Fruit fly (Drosophila melanogaster) whole organism, embryonic: ENCODE data around the gene Vti1a.

ENCODE experiments used
- Bgb ChIP-seq: fragments of 200-800 bp; sonication (Bioruptor generic); IDR thresholded peaks from 2 replicates; pipeline ENCODE4 v1.3.6; 2022; ENCODE audit warnings: missing biosample characterization, missing genetic modification characterization; ENCODE audit not compliant: partially characterized antibody
- CG17328 ChIP-seq: fragments of 200-800 bp; sonication (Bioruptor generic); IDR thresholded peaks from 2 replicates; pipeline ENCODE4 v1.3.6; 2022; ENCODE audit warnings: missing biosample characterization, missing genetic modification characterization
- CG2712 ChIP-seq: fragments of 200-800 bp; optimal IDR thresholded peaks from 3 replicates; lab custom pipeline; 2019; ENCODE audit warnings: missing biosample characterization, mild to moderate bottlenecking, missing genetic modification characterization, moderate library complexity
- CG2875 ChIP-seq: fragments of 200-800 bp; sonication (Bioruptor generic); optimal IDR thresholded peaks from 2 replicates; lab custom pipeline; 2017; ENCODE audit warnings: missing biosample characterization, mild to moderate bottlenecking, missing genetic modification characterization, missing genetic modification reagents
- CG30403 ChIP-seq: fragments of 200-800 bp; sonication (Bioruptor generic); optimal IDR thresholded peaks from 3 replicates; lab custom pipeline; 2016; ENCODE audit warnings: missing biosample characterization, missing genetic modification characterization
- CG30431 ChIP-seq: fragments of 200-800 bp; sonication (Bioruptor generic); optimal IDR thresholded peaks from 2 replicates; lab custom pipeline; 2017; ENCODE audit warnings: missing biosample characterization, missing genetic modification characterization
- CG34422 ChIP-seq: fragments of 200-800 bp; sonication (Bioruptor generic); IDR thresholded peaks from 3 replicates; pipeline ENCODE4 v1.3.6; 2022; ENCODE audit warnings: missing biosample characterization, missing genetic modification characterization
- CG4424 ChIP-seq: fragments of 200-800 bp; sonication (Bioruptor generic); optimal IDR thresholded peaks from 3 replicates; lab custom pipeline; 2016; ENCODE audit warnings: missing biosample characterization, missing genetic modification characterization
- Hmr ChIP-seq: fragments of 200-800 bp; sonication (Bioruptor generic); optimal IDR thresholded peaks from 3 replicates; lab custom pipeline; 2017; ENCODE audit warnings: mild to moderate bottlenecking, missing biosample characterization, missing genetic modification reagents, missing genetic modification characterization
- Hmx ChIP-seq: fragments of 200-800 bp; sonication (Bioruptor generic); optimal IDR thresholded peaks from 2 replicates; lab custom pipeline; 2016; ENCODE audit warnings: missing biosample characterization, missing genetic modification characterization
- Meics ChIP-seq: fragments of 200-800 bp; sonication (Bioruptor generic); optimal IDR thresholded peaks from 2 replicates; lab custom pipeline; 2017; ENCODE audit warnings: missing biosample characterization, mild to moderate bottlenecking, missing genetic modification characterization
- Scr ChIP-seq: fragments of 200-800 bp; sonication (Bioruptor generic); IDR thresholded peaks from 2 replicates; pipeline ENCODE4 v1.3.6; 2022; ENCODE audit warnings: missing biosample characterization, missing genetic modification characterization; ENCODE audit not compliant: partially characterized antibody
- al ChIP-seq: fragments of 200-800 bp; sonication (Bioruptor generic); IDR thresholded peaks from 2 replicates; pipeline ENCODE4 v1.3.6; 2022; ENCODE audit warnings: missing biosample characterization, missing genetic modification characterization
- corto ChIP-seq: fragments of 200-800 bp; sonication (Bioruptor generic); optimal IDR thresholded peaks from 2 replicates; lab custom pipeline; 2016; ENCODE audit warnings: missing biosample characterization, mild to moderate bottlenecking, missing genetic modification characterization, moderate library complexity
- croc ChIP-seq: fragments of 200-800 bp; sonication (Bioruptor generic); conservative IDR thresholded peaks from 3 replicates; pipeline ENCODE4 v1.3.6; 2022; ENCODE audit warnings: missing biosample characterization, missing genetic modification characterization
- dpn ChIP-seq, 2 experiments: fragments of 200-800 bp; sonication (Bioruptor generic); optimal IDR thresholded peaks; 3 replicates each; lab custom pipeline; 2016; ENCODE audit warnings: missing biosample characterization in 2 of 2, missing genetic modification characterization in 2 of 2
- fd102C ChIP-seq: fragments of 200-800 bp; sonication (Bioruptor generic); optimal IDR thresholded peaks from 2 replicates; lab custom pipeline; 2018; ENCODE audit warnings: missing biosample characterization, mild to moderate bottlenecking, missing genetic modification characterization, moderate library complexity
- maf-S ChIP-seq: fragments of 200-800 bp; sonication (Bioruptor generic); optimal IDR thresholded peaks from 2 replicates; lab custom pipeline; 2016; ENCODE audit warnings: missing biosample characterization, missing genetic modification characterization
- ro ChIP-seq: fragments of 200-800 bp; sonication (Bioruptor generic); IDR thresholded peaks from 2 replicates; pipeline ENCODE4 v1.3.6; 2022; ENCODE audit warnings: missing biosample characterization, missing genetic modification characterization
- zfh1 ChIP-seq: fragments of 200-800 bp; sonication (Bioruptor generic); IDR thresholded peaks from 3 replicates; pipeline ENCODE4 v1.3.6; 2022; ENCODE audit warnings: missing biosample characterization, missing genetic modification characterization

Vti1a gene

DNA sequence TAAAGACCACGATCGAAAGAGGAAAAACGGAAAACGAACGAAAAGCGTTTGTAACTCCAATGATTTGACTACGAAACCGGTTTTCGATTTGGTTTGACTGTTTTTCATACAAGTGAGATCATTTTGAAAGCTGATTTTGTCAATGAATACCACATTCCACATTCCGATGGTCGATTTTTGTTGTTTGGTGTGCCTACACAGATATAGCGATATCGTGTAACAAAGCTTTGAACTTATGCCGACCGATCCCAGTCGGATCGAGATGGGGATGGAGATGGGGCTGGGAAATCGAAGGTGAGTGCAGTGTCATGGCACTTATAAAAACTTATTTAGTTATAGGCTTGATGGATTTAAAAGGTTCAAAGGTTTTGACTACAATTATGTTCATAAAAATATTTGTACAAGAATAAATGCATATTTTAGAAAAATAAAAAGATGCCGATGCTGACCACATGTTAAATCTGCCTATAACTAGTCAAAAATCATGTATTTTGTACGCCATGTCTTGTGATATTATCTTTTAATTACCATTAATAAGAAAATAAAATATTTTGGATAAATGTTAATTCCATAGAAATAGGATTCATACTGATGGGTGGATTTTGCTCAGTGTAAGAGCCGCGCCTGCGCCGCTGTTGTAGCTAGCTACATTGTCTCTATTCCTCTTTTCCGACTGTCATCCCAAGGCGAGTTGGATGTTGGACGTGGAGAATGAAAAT lies 50.4 kb downstream of the Vti1a start (continued):
- TF ChIP-seq corto (GFP tag; lab: Kevin White, UChicago) (no peak), dpn (GFP tag; optimal IDR thresholded peaks at IDR 0.05; lab: Kevin White, UChicago) (peak in 1 of 2 experiments; percentile 50), croc (peak; percentile 34; the same call in 1 of the 3 replicates), Hmr (GFP tag; lab: Kevin White, UChicago) (no peak), ro (GFP tag; lab: Robert Waterston, UW) (peak; percentile 41; the same call in 1 of the 2 replicates), Bgb (GFP tag; lab: Robert Waterston, UW) (no peak), CG2712 (tag; lab: Kevin White, UChicago) (peak; percentile 79), Hmx (GFP tag; lab: Kevin White, UChicago) (no peak), zfh1 (GFP tag; lab: Robert Waterston, UW) (no peak), CG2875 (peak; percentile 51), al (GFP tag; lab: Robert Waterston, UW) (peak; percentile 11; the same call in 1 of the 2 replicates), maf-S (no peak), CG4424 (peak; percentile 71), CG30403 (peak; percentile 69), CG34422 (GFP tag; lab: Robert Waterston, UW) (0 out of 3 replicates have a peak, but pooled peaks have one; percentile 42), CG17328 (GFP tag; lab: Robert Waterston, UW) (0 out of 2 replicates have a peak, but pooled peaks have one; percentile 27), Scr (no peak), CG30431 (GFP tag; lab: Kevin White, UChicago) (peak; percentile 18), Meics (GFP tag; lab: Kevin White, UChicago) (peak; percentile 62), fd102C (GFP tag; lab: Kevin White, UChicago) (no peak)
